Worm (Caenorhabditis elegans) whole organism, young adult: Measurements from ENCODE around the gene F55G11.2.

ENCODE experiments used
- B0019.2 ChIP-seq: fragments of 200-800 bp; sonication (Bioruptor generic); conservative IDR thresholded peaks from 2 replicates; pipeline ENCODE4 v1.3.6; 2022; ENCODE audit warnings: missing genetic modification reagents, missing genetic modification characterization, missing compliant biosample characterization
- C17E4.6 ChIP-seq: fragments of 200-800 bp; sonication (Bioruptor generic); IDR thresholded peaks from 2 replicates; pipeline ENCODE4 v1.3.6; 2022; ENCODE audit warnings: missing genetic modification reagents, missing genetic modification characterization, missing compliant biosample characterization
- F10E7.11 ChIP-seq: sonication (generic microtip); optimal IDR thresholded peaks from 2 replicates; lab custom pipeline; 2017; ENCODE audit warnings: mild to moderate bottlenecking, missing genetic modification characterization, moderate library complexity, missing compliant biosample characterization
- F52B5.7 ChIP-seq: sonication (generic microtip); optimal IDR thresholded peaks from 2 replicates; lab custom pipeline; 2016; ENCODE audit warnings: mild to moderate bottlenecking, missing genetic modification characterization, missing compliant biosample characterization
- F57A8.1 ChIP-seq: fragments of 200-800 bp; sonication (Bioruptor generic); optimal IDR thresholded peaks from 2 replicates; lab custom pipeline; 2018; ENCODE audit warnings: mild to moderate bottlenecking, missing genetic modification characterization, moderate library complexity, missing compliant biosample characterization
- F57C9.4 ChIP-seq: sonication (generic microtip); optimal IDR thresholded peaks from 2 replicates; lab custom pipeline; 2017; ENCODE audit warnings: mild to moderate bottlenecking, missing genetic modification characterization, missing compliant biosample characterization
- T26A5.8 ChIP-seq: sonication (generic microtip); optimal IDR thresholded peaks from 2 replicates; lab custom pipeline; 2016; ENCODE audit warnings: missing genetic modification characterization, missing compliant biosample characterization
- aptf-2 ChIP-seq: fragments of 200-800 bp; sonication (Bioruptor generic); conservative IDR thresholded peaks from 2 replicates; pipeline ENCODE4 v1.3.6; 2022; ENCODE audit warnings: missing genetic modification reagents, missing genetic modification characterization, missing compliant biosample characterization
- ceh-27 ChIP-seq: fragments of 200-800 bp; sonication (Bioruptor generic); optimal IDR thresholded peaks from 2 replicates; lab custom pipeline; 2018; ENCODE audit warnings: mild to moderate bottlenecking, missing genetic modification characterization, moderate library complexity, missing compliant biosample characterization
- die-1 ChIP-seq: sonication (generic microtip); optimal IDR thresholded peaks from 2 replicates; lab custom pipeline; 2016; ENCODE audit warnings: missing genotype, mild to moderate bottlenecking, missing genetic modification characterization, missing compliant biosample characterization
- dox-1 ChIP-seq: fragments of 200-800 bp; sonication (Bioruptor generic); IDR thresholded peaks from 2 replicates; pipeline ENCODE4 v1.3.6; 2022; ENCODE audit warnings: missing genetic modification reagents, missing genetic modification characterization, missing compliant biosample characterization
- dpff-1 ChIP-seq: sonication (generic microtip); optimal IDR thresholded peaks from 2 replicates; lab custom pipeline; 2017; ENCODE audit warnings: mild to moderate bottlenecking, missing genetic modification characterization, missing compliant biosample characterization
- egl-18 ChIP-seq: fragments of 200-800 bp; sonication (Bioruptor generic); IDR thresholded peaks from 2 replicates; pipeline ENCODE4 v1.3.6; 2022; ENCODE audit warnings: missing genetic modification reagents, missing genetic modification characterization, missing compliant biosample characterization
- egl-44 ChIP-seq: fragments of 200-800 bp; sonication (Bioruptor generic); IDR thresholded peaks from 2 replicates; pipeline ENCODE4 v1.3.6; 2022; ENCODE audit warnings: missing genetic modification reagents, missing genetic modification characterization, missing compliant biosample characterization
- egrh-3 ChIP-seq: fragments of 200-800 bp; sonication (Bioruptor generic); IDR thresholded peaks from 2 replicates; pipeline ENCODE4 v1.3.6; 2022; ENCODE audit warnings: missing genetic modification reagents, missing genetic modification characterization, missing compliant biosample characterization
- ets-4 ChIP-seq: fragments of 200-800 bp; sonication (Bioruptor generic); optimal IDR thresholded peaks from 2 replicates; lab custom pipeline; 2018; ENCODE audit warnings: mild to moderate bottlenecking, missing genetic modification characterization, missing compliant biosample characterization
- fkh-3 ChIP-seq: sonication (generic microtip); optimal IDR thresholded peaks from 2 replicates; lab custom pipeline; 2016; ENCODE audit warnings: mild to moderate bottlenecking, missing genetic modification characterization, missing compliant biosample characterization
- lag-1 ChIP-seq: fragments of 200-800 bp; sonication (Bioruptor generic); IDR thresholded peaks from 2 replicates; pipeline ENCODE4 v1.3.6; 2022; ENCODE audit warnings: missing genetic modification reagents, missing genetic modification characterization, missing compliant biosample characterization
- let-607 ChIP-seq, 2 experiments: fragments of 200-800 bp in 1 of 2; sonication (Bioruptor generic) in 1 of 2; sonication (generic microtip) in 1 of 2; optimal IDR thresholded peaks; 2 replicates each; lab custom pipeline; 2016 to 2018; ENCODE audit warnings: mild to moderate bottlenecking in 2 of 2, missing compliant biosample characterization in 2 of 2, missing genetic modification characterization in 2 of 2, moderate library complexity in 2 of 2, missing genotype in 1 of 2
- lin-40 ChIP-seq: sonication (generic microtip); optimal IDR thresholded peaks from 2 replicates; lab custom pipeline; 2016; ENCODE audit warnings: missing genetic modification characterization, mild to moderate bottlenecking, missing compliant biosample characterization, missing genotype, missing genetic modification reagents
- lsy-27 ChIP-seq: sonication (generic microtip); optimal IDR thresholded peaks from 2 replicates; lab custom pipeline; 2017; ENCODE audit warnings: missing genetic modification characterization, mild to moderate bottlenecking, missing compliant biosample characterization, antibody characterized with exemption, missing genotype, borderline replicate concordance; ENCODE audit not compliant: insufficient read depth
- madf-3 ChIP-seq: fragments of 200-800 bp; sonication (Bioruptor generic); IDR thresholded peaks from 2 replicates; pipeline ENCODE4 v1.3.6; 2022; ENCODE audit warnings: missing genetic modification reagents, missing genetic modification characterization, missing compliant biosample characterization
- madf-8 ChIP-seq: fragments of 200-800 bp; sonication (Bioruptor generic); conservative IDR thresholded peaks from 2 replicates; pipeline ENCODE4 v1.3.6; 2022; ENCODE audit warnings: missing genetic modification reagents, missing genetic modification characterization, missing compliant biosample characterization
- mcd-1 ChIP-seq: fragments of 200-800 bp; sonication (Bioruptor generic); IDR thresholded peaks from 2 replicates; pipeline ENCODE4 v1.3.6; 2022; ENCODE audit warnings: missing genetic modification reagents, missing genetic modification characterization, missing compliant biosample characterization
- mel-28 ChIP-seq: sonication (generic microtip); optimal IDR thresholded peaks from 2 replicates; lab custom pipeline; 2016; ENCODE audit warnings: borderline replicate concordance, mild to moderate bottlenecking, missing genetic modification characterization, missing compliant biosample characterization
- mxl-1 ChIP-seq: sonication (generic microtip); optimal IDR thresholded peaks from 2 replicates; lab custom pipeline; 2016; ENCODE audit warnings: missing genetic modification characterization, missing compliant biosample characterization
- nfya-1 ChIP-seq: sonication (generic microtip); optimal IDR thresholded peaks from 2 replicates; lab custom pipeline; 2017; ENCODE audit warnings: antibody characterized with exemption, missing compliant biosample characterization, missing genetic modification characterization, borderline replicate concordance; ENCODE audit not compliant: insufficient read depth
- nfyb-1 ChIP-seq: fragments of 200-800 bp; sonication (Bioruptor generic); IDR thresholded peaks from 2 replicates; pipeline ENCODE4 v1.3.6; 2022; ENCODE audit warnings: missing genetic modification reagents, missing genetic modification characterization, missing compliant biosample characterization
- nhr-80 ChIP-seq: sonication (generic microtip); optimal IDR thresholded peaks from 2 replicates; lab custom pipeline; 2016; ENCODE audit warnings: missing genetic modification characterization, missing compliant biosample characterization
- rec-8 ChIP-seq, 2 experiments: sonication (generic microtip); optimal IDR thresholded peaks; 2 replicates each; lab custom pipeline; 2016; ENCODE audit warnings: mild to moderate bottlenecking in 2 of 2, missing genetic modification characterization in 2 of 2, missing genetic modification reagents in 2 of 2, missing genotype in 2 of 2, missing biosample characterization in 1 of 2, missing compliant biosample characterization in 1 of 2, moderate library complexity in 1 of 2
- repo-1 ChIP-seq: sonication (generic microtip); optimal IDR thresholded peaks from 2 replicates; lab custom pipeline; 2017; ENCODE audit warnings: mild to moderate bottlenecking, missing genetic modification characterization, missing compliant biosample characterization
- sea-2 ChIP-seq: fragments of 200-800 bp; sonication (Bioruptor generic); IDR thresholded peaks from 2 replicates; pipeline ENCODE4 v1.3.6; 2022; ENCODE audit warnings: missing genetic modification characterization, missing compliant biosample characterization
- snpc-1.1 ChIP-seq: sonication (generic microtip); optimal IDR thresholded peaks from 2 replicates; lab custom pipeline; 2017; ENCODE audit warnings: missing genetic modification characterization, mild to moderate bottlenecking, missing compliant biosample characterization, antibody characterized with exemption, moderate library complexity, missing genotype, missing genetic modification reagents; ENCODE audit not compliant: insufficient read depth
- snpc-3.4 ChIP-seq: sonication (generic microtip); optimal IDR thresholded peaks from 2 replicates; lab custom pipeline; 2017; ENCODE audit warnings: missing genetic modification characterization, mild to moderate bottlenecking, missing compliant biosample characterization, antibody characterized with exemption, moderate library complexity, missing genotype, missing genetic modification reagents
- unc-130 ChIP-seq: sonication (generic microtip); optimal IDR thresholded peaks from 2 replicates; lab custom pipeline; 2016; ENCODE audit warnings: missing genetic modification reagents, missing genetic modification characterization, missing compliant biosample characterization
- ztf-18 ChIP-seq: sonication (generic microtip); optimal IDR thresholded peaks from 2 replicates; lab custom pipeline; 2016; ENCODE audit warnings: missing genotype, mild to moderate bottlenecking, missing genetic modification characterization, missing compliant biosample characterization
- ztf-6 ChIP-seq: fragments of 200-800 bp; sonication (Bioruptor generic); IDR thresholded peaks from 2 replicates; pipeline ENCODE4 v1.3.6; 2022; ENCODE audit warnings: missing genetic modification reagents, missing genetic modification characterization, missing compliant biosample characterization

Gene F55G11.2

DNA sequence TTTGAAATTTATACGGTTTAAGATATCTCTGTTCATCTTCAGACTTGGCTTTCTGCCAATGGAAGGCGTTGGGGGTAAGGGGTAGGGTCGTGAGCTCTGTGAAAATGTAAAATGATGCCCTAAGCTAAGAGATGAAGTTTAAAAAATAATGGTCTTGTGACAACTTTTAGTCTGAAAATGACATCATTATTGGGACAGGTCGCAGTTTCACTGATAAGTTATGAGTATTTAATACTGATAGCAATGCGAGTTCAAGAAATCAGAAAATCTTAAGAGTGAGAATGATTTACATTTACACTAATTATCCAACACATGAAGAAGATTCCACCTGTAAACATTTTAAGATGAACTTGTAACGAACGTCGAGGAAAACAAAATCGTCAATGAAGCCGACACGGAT, 4.4 kb downstream of the F55G11.2 start:
- TF ChIP-seq nhr-80 (tag; lab: Kevin White, UChicago) (peak; percentile 5), T26A5.8 (tag; lab: Kevin White, UChicago) (no peak)
- TF ChIP-seq, all 124 proteins: peak for 1

DNA sequence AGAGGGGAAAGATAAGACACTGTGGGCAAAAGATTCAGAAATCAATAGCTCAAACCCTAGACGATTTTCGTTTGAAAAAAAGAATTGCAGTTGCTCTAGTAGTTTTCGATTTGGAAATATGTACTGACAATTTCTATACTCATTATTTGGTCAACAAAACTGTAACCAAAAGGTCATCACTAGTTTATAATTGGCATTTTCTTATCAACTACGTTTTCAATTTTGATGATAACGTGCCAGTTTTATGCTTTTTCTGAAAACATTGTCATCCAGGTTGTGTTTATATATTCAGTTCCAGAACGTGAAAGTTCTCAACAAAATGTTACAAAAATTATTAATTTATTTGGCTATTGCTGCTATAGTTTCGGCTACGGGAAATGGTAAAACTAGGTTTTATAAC, 6.5 kb downstream of the F55G11.2 start, which contains the start of gene F55G11.8:
Gene F55G11.8, plus strand, starts transcription at position 245 of the 400 bp plus-strand sequence.
- TF ChIP-seq nhr-80 (tag; lab: Kevin White, UChicago) (peak; percentile 34), mcd-1 (GFP tag; lab: Robert Waterston, UW) (no peak)

DNA sequence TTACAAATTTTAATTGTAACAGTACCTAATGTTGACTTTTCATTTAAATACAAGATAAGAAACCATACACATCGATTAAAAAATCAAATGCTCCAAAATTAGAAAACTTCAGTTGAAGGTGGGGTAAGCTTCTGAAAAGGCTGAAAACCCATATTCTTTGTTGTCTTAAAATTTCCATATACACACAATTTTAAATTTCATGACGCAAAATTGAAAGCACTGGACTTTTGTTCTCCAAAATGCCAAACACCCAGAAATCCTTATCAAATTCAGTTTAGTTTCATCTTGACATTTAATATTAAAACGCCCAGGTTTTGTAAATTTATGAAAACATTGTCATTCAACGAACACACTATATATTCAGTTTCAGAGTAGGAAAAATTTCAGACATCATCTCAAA, 9.0 kb downstream of the F55G11.2 start, which contains the start of gene F55G11.7:
Gene F55G11.7, plus strand, starts transcription at position 301 of the 400 bp plus-strand sequence.
- TF ChIP-seq madf-8 (GFP tag; lab: Robert Waterston, UW) (no peak), dpff-1 (tag; lab: Kevin White, UChicago) (no peak), lsy-27 (tag; lab: Kevin White, UChicago) (no peak), ceh-27 (GFP tag; lab: Kevin White, UChicago) (no peak), F57A8.1 (GFP tag; lab: Kevin White, UChicago) (no peak), aptf-2 (GFP tag; lab: Robert Waterston, UW) (no peak), nfyb-1 (GFP tag; lab: Robert Waterston, UW) (no peak), unc-130 (GFP tag; lab: Kevin White, UChicago) (no peak), ztf-18 (tag; lab: Kevin White, UChicago) (no peak), lag-1 (no peak), lin-40 (tag; lab: Kevin White, UChicago) (no peak), repo-1 (tag; lab: Kevin White, UChicago) (no peak), F52B5.7 (no peak), egl-18 (GFP tag; lab: Robert Waterston, UW) (no peak), egrh-3 (GFP tag; lab: Robert Waterston, UW) (no peak)

DNA sequence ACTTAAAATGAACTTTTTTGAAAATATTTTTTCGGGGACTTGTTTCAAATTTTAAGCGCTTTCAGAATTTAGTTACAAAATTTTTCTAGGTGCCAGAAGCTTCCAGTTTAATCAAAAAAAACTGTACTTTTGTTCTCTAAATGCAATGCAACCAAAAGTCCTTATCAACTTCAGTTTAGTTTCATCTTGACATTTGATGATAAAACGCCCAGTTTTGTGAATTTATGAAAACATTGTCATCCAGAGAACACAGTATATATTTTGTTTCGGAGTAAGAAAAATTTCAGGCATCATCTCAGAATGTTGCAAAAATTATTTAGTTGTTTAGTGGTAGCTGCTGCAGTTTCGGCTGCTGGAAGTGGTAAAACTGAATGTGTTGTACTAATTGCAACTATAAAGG, 11.4 kb downstream of the F55G11.2 start, which contains the start of gene F55G11.6:
Gene F55G11.6, plus strand, starts transcription at position 301 of the 400 bp plus-strand sequence.
- no peak for TF ChIP-seq egl-44
- TF ChIP-seq lsy-27 (tag; lab: Kevin White, UChicago): no peak
- TF ChIP-seq ztf-18 (tag; lab: Kevin White, UChicago): no peak
- no peak for TF ChIP-seq mxl-1
- no peak for TF ChIP-seq let-607 (tag; optimal IDR thresholded peaks at IDR 0.05; lab: Kevin White, UChicago)
- TF ChIP-seq dox-1 (GFP tag; lab: Robert Waterston, UW): no peak
- TF ChIP-seq nhr-80 (tag; lab: Kevin White, UChicago): no peak
- TF ChIP-seq ztf-6 (GFP tag; lab: Robert Waterston, UW): no peak
- no peak for TF ChIP-seq mel-28 (tag; lab: Kevin White, UChicago)
- TF ChIP-seq die-1 (tag; lab: Kevin White, UChicago): no peak
- no peak for TF ChIP-seq snpc-3.4
- no peak for TF ChIP-seq sea-2 (GFP tag; lab: Robert Waterston, UW)
- TF ChIP-seq nfya-1 (tag; lab: Kevin White, UChicago): no peak
- no peak for TF ChIP-seq F10E7.11 (tag; lab: Kevin White, UChicago)
- TF ChIP-seq snpc-1.1 (tag; lab: Kevin White, UChicago): no peak

DNA sequence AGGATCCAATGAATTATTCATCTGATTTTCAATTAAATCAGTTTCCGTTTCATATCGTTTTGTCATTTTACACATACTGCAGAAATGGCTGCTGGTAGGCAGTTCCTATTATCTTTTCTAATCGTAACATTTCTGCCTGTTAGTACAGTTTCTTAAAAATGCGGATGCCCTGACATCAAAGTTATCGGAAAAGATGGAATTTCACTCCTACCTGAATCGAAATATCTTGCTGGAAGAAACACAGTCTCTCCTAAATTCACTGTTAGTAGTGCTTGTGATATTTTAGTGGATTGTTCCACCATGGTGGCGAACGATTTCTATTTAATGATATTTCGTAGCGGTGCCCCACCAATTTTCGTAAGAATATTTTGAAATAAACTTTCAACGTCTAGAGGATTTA, 20.6 kb downstream of the F55G11.2 start, which contains the start of gene F55G11.10:
Gene F55G11.10, plus strand, starts transcription at position 301 of the 400 bp plus-strand sequence.
- TF ChIP-seq madf-3 (GFP tag; lab: Robert Waterston, UW) (no peak), C17E4.6 (GFP tag; lab: Robert Waterston, UW) (no peak), rec-8 (tag; optimal IDR thresholded peaks at IDR 0.05; lab: Kevin White, UChicago) (no peak), F57C9.4 (tag; lab: Kevin White, UChicago) (no peak), ztf-18 (tag; lab: Kevin White, UChicago) (no peak), B0019.2 (GFP tag; lab: Robert Waterston, UW) (no peak), ztf-6 (GFP tag; lab: Robert Waterston, UW) (no peak), fkh-3 (tag; lab: Kevin White, UChicago) (no peak), ets-4 (no peak)
- TF ChIP-seq, all 124 proteins: peak for 0
